Worm (Caenorhabditis elegans) whole organism, mixed stage, embryonic: Measurements from ENCODE around the gene T23F11.2.

Experiments
- lsy-2 ChIP-seq: fragments of 150-350 bp; optimal IDR thresholded peaks from 2 replicates; lab custom pipeline; 2014; ENCODE audit warnings: missing biosample characterization, missing genetic modification characterization
- nhr-12 ChIP-seq: fragments of 150-350 bp; optimal IDR thresholded peaks from 2 replicates; lab custom pipeline; 2014; ENCODE audit warnings: missing biosample characterization, missing genetic modification characterization
- nhr-237 ChIP-seq: fragments of 150-350 bp; optimal IDR thresholded peaks from 2 replicates; lab custom pipeline; 2014; ENCODE audit warnings: missing biosample characterization, missing genetic modification characterization
- nhr-28 ChIP-seq: fragments of 150-350 bp; optimal IDR thresholded peaks from 2 replicates; lab custom pipeline; 2014; ENCODE audit warnings: missing biosample characterization, missing genetic modification characterization
- nhr-76 ChIP-seq: sonication (generic microtip); optimal IDR thresholded peaks from 2 replicates; lab custom pipeline; 2017; ENCODE audit warnings: missing biosample characterization, missing genetic modification characterization
- pha-4 ChIP-seq: fragments of 150-350 bp; optimal IDR thresholded peaks from 2 replicates; lab custom pipeline; 2018; ENCODE audit warnings: missing biosample characterization, missing genetic modification reagents, missing genetic modification characterization
- unc-39 ChIP-seq: fragments of 150-350 bp; optimal IDR thresholded peaks from 2 replicates; lab custom pipeline; 2014; ENCODE audit warnings: missing biosample characterization, missing genetic modification characterization

ce11 chrIII:4647878-4648277, 7.4 kb downstream of the T23F11.2 start, which contains the start of gene T23F11.6:
- no peak for TF ChIP-seq pha-4 (tag; lab: Kevin White, UChicago)
- no peak for TF ChIP-seq lsy-2 (tag; lab: Kevin White, UChicago)
- TF ChIP-seq nhr-76: no peak
- no peak for TF ChIP-seq nhr-237 (tag; lab: Kevin White, UChicago)
- no peak for TF ChIP-seq nhr-12 (tag; lab: Kevin White, UChicago)
- TF ChIP-seq nhr-28 (tag; lab: Kevin White, UChicago): no peak
- no peak for TF ChIP-seq unc-39 (tag; lab: Kevin White, UChicago)
